Worm (Caenorhabditis elegans) whole organism, L1 larva: Measurements from ENCODE around the gene ctsa-3.1.

ENCODE experiments used
- C34B4.2 ChIP-seq: sonication (generic microtip); optimal IDR thresholded peaks from 2 replicates; lab custom pipeline; 2017; ENCODE audit warnings: mild to moderate bottlenecking, missing genetic modification characterization, missing compliant biosample characterization
- Y116A8C.19 ChIP-seq: sonication (generic microtip); optimal IDR thresholded peaks from 2 replicates; lab custom pipeline; 2016; ENCODE audit warnings: missing compliant biosample characterization, missing genetic modification characterization, borderline replicate concordance
- ama-1 ChIP-seq: fragments of 150-350 bp; optimal IDR thresholded peaks from 2 replicates; lab custom pipeline; 2014
- blmp-1 ChIP-seq: fragments of 150-350 bp; optimal IDR thresholded peaks from 2 replicates; lab custom pipeline; 2014; ENCODE audit warnings: missing biosample characterization, missing genetic modification characterization
- ceh-88 ChIP-seq: fragments of 200-800 bp; sonication (Bioruptor generic); IDR thresholded peaks from 2 replicates; pipeline ENCODE4 v1.3.6; 2022; ENCODE audit warnings: missing genetic modification characterization, missing compliant biosample characterization
- dpl-1 ChIP-seq, 3 experiments: fragments of 150-350 bp in 2 of 3; sonication (generic microtip) in 1 of 3; optimal IDR thresholded peaks; 2 replicates each; lab custom pipeline; 2014 to 2017; ENCODE audit warnings: missing biosample characterization in 3 of 3, missing genetic modification characterization in 3 of 3, missing genetic modification reagents in 3 of 3
- efl-1 ChIP-seq, 4 experiments: fragments of 150-350 bp; optimal IDR thresholded peaks in 3 of 4; peaks in 1 of 4; 1 replicate in 1 of 4; 2 replicates in 3 of 4; lab custom pipeline; 2014; ENCODE audit warnings: missing biosample characterization in 2 of 4, missing genetic modification characterization in 2 of 4, missing genetic modification reagents in 2 of 4
- efl-3 ChIP-seq: fragments of 200-800 bp; sonication (Bioruptor generic); optimal IDR thresholded peaks from 2 replicates; lab custom pipeline; 2018; ENCODE audit warnings: mild to moderate bottlenecking, missing genetic modification characterization, missing compliant biosample characterization
- egl-27 ChIP-seq, 2 experiments: fragments of 150-350 bp in 1 of 2; sonication (generic microtip); optimal IDR thresholded peaks; 3 replicates each; lab custom pipeline; 2017 to 2018; ENCODE audit warnings: missing biosample characterization in 2 of 2, missing genetic modification characterization in 2 of 2, missing genetic modification reagents in 2 of 2
- fkh-10 ChIP-seq: sonication (generic microtip); optimal IDR thresholded peaks from 2 replicates; lab custom pipeline; 2017; ENCODE audit warnings: missing biosample characterization, missing genetic modification reagents, missing genetic modification characterization
- fkh-4 ChIP-seq: sonication (generic microtip); optimal IDR thresholded peaks from 2 replicates; lab custom pipeline; 2016; ENCODE audit warnings: missing compliant biosample characterization, missing genetic modification characterization, borderline replicate concordance
- hlh-4 ChIP-seq: sonication (generic microtip); optimal IDR thresholded peaks from 2 replicates; lab custom pipeline; 2016; ENCODE audit warnings: mild to moderate bottlenecking, missing genetic modification characterization, missing compliant biosample characterization
- irx-1 ChIP-seq: sonication (generic microtip); optimal IDR thresholded peaks from 2 replicates; lab custom pipeline; 2016; ENCODE audit warnings: missing genetic modification characterization, missing compliant biosample characterization
- jun-1 ChIP-seq: fragments of 150-350 bp; optimal IDR thresholded peaks from 2 replicates; lab custom pipeline; 2014; ENCODE audit warnings: missing biosample characterization, missing genetic modification reagents, missing genetic modification characterization
- lin-14 ChIP-seq: fragments of 200-800 bp; sonication (Bioruptor generic); optimal IDR thresholded peaks from 2 replicates; lab custom pipeline; 2018; ENCODE audit warnings: mild to moderate bottlenecking, missing genetic modification characterization, moderate library complexity, missing compliant biosample characterization
- lin-15B ChIP-seq: fragments of 150-350 bp; sonication (generic microtip); optimal IDR thresholded peaks from 3 replicates; lab custom pipeline; 2014; ENCODE audit warnings: missing biosample characterization, missing genetic modification characterization
- lin-35 ChIP-seq, 2 experiments: fragments of 150-350 bp; optimal IDR thresholded peaks; 2 replicates each; lab custom pipeline; 2014; ENCODE audit warnings: missing biosample characterization in 2 of 2, missing genetic modification characterization in 2 of 2, missing genetic modification reagents in 2 of 2
- lsy-2 ChIP-seq, 2 experiments: fragments of 150-350 bp; optimal IDR thresholded peaks; 2 replicates each; lab custom pipeline; 2014; ENCODE audit warnings: missing biosample characterization in 2 of 2, missing genetic modification characterization in 2 of 2
- mdl-1 ChIP-seq, 2 experiments: fragments of 150-350 bp; optimal IDR thresholded peaks; 2 replicates each; lab custom pipeline; 2014 to 2017; ENCODE audit warnings: missing biosample characterization in 2 of 2, missing genetic modification characterization in 2 of 2, inconsistent platforms in 1 of 2
- mef-2 ChIP-seq: fragments of 150-350 bp; optimal IDR thresholded peaks from 2 replicates; lab custom pipeline; 2014; ENCODE audit warnings: missing biosample characterization, missing genetic modification characterization
- mep-1 ChIP-seq: fragments of 150-350 bp; optimal IDR thresholded peaks from 2 replicates; lab custom pipeline; 2014; ENCODE audit warnings: missing biosample characterization, missing genetic modification characterization
- nhr-237 ChIP-seq: fragments of 150-350 bp; optimal IDR thresholded peaks from 2 replicates; lab custom pipeline; 2014; ENCODE audit warnings: missing biosample characterization, missing genetic modification characterization
- nhr-47 ChIP-seq: sonication (generic microtip); optimal IDR thresholded peaks from 2 replicates; lab custom pipeline; 2016; ENCODE audit warnings: mild to moderate bottlenecking, missing genetic modification characterization, moderate library complexity, missing compliant biosample characterization
- nhr-84 ChIP-seq: sonication (generic microtip); optimal IDR thresholded peaks from 2 replicates; lab custom pipeline; 2017; ENCODE audit warnings: missing biosample characterization, missing genetic modification characterization
- nhr-85 ChIP-seq: sonication (generic microtip); peaks from one replicate; lab custom pipeline; 2016; ENCODE audit warnings: missing genetic modification characterization, inconsistent platforms, missing compliant biosample characterization
- nhr-90 ChIP-seq: sonication (generic microtip); optimal IDR thresholded peaks from 2 replicates; lab custom pipeline; 2016; ENCODE audit warnings: mild to moderate bottlenecking, missing genetic modification characterization, missing compliant biosample characterization; ENCODE audit not compliant: poor library complexity
- pqm-1 ChIP-seq: sonication (generic microtip); optimal IDR thresholded peaks from 3 replicates; lab custom pipeline; 2017; ENCODE audit warnings: missing biosample characterization, missing genetic modification characterization
- snpc-4 ChIP-seq: fragments of 150-350 bp; optimal IDR thresholded peaks from 2 replicates; lab custom pipeline; 2014; ENCODE audit warnings: missing biosample characterization, missing genetic modification characterization
- snu-23 ChIP-seq: sonication (generic microtip); optimal IDR thresholded peaks from 2 replicates; lab custom pipeline; 2016; ENCODE audit warnings: missing genetic modification characterization, missing compliant biosample characterization
- sox-4 ChIP-seq: sonication (generic microtip); optimal IDR thresholded peaks from 2 replicates; lab custom pipeline; 2016; ENCODE audit warnings: missing genetic modification characterization, missing compliant biosample characterization
- sup-37 ChIP-seq: fragments of 200-800 bp; sonication (Bioruptor generic); optimal IDR thresholded peaks from 2 replicates; lab custom pipeline; 2018; ENCODE audit warnings: mild to moderate bottlenecking, missing genetic modification characterization, missing compliant biosample characterization
- vab-15 ChIP-seq: sonication (generic microtip); optimal IDR thresholded peaks from 2 replicates; lab custom pipeline; 2017; ENCODE audit warnings: missing genotype, mild to moderate bottlenecking, missing genetic modification characterization, missing compliant biosample characterization
- xbp-1 ChIP-seq: sonication (generic microtip); optimal IDR thresholded peaks from 2 replicates; lab custom pipeline; 2016; ENCODE audit warnings: missing genetic modification characterization, missing compliant biosample characterization
- zag-1 ChIP-seq: fragments of 150-350 bp; optimal IDR thresholded peaks from 2 replicates; lab custom pipeline; 2014; ENCODE audit warnings: missing biosample characterization, missing genetic modification characterization
- ztf-11 ChIP-seq, 2 experiments: sonication (generic microtip); optimal IDR thresholded peaks; 2 replicates each; lab custom pipeline; 2016 to 2017; ENCODE audit warnings: missing genetic modification characterization in 2 of 2, missing biosample characterization in 1 of 2, missing compliant biosample characterization in 1 of 2

Gene ctsa-3.1

ce11 chrII:7238248-7238647, 5.6 kb downstream of the ctsa-3.1 start, which contains the start of gene aqp-1 (continued):
- TF ChIP-seq efl-3 (GFP tag; lab: Kevin White, UChicago) (no peak), hlh-4 (tag; lab: Kevin White, UChicago) (no peak), snu-23 (GFP tag; lab: Kevin White, UChicago) (no peak), fkh-10 (GFP tag; lab: Kevin White, UChicago) (no peak), lin-15B (tag; lab: Kevin White, UChicago) (no peak), zag-1 (tag; lab: Kevin White, UChicago) (no peak), mdl-1 (tag; optimal IDR thresholded peaks at IDR 0.05; lab: Kevin White, UChicago) (peak in 1 of 2 experiments; percentile 2), mep-1 (tag; lab: Kevin White, UChicago) (no peak), mef-2 (tag; lab: Kevin White, UChicago) (no peak), nhr-84 (no peak), lsy-2 (tag; optimal IDR thresholded peaks at IDR 0.05; lab: Kevin White, UChicago) (no peak), nhr-237 (tag; lab: Kevin White, UChicago) (no peak), egl-27 (tag; optimal IDR thresholded peaks at IDR 0.05; lab: Kevin White, UChicago) (no peak), lin-35 (GFP tag; optimal IDR thresholded peaks at IDR 0.05; lab: Kevin White, UChicago) (peak in 1 of 2 experiments; percentile 53), sox-4 (tag; lab: Kevin White, UChicago) (no peak), vab-15 (tag; lab: Kevin White, UChicago) (no peak), sup-37 (GFP tag; lab: Kevin White, UChicago) (no peak), irx-1 (tag; lab: Kevin White, UChicago) (no peak), ama-1 (no peak), C34B4.2 (tag; lab: Kevin White, UChicago) (no peak), ceh-88 (GFP tag; lab: Robert Waterston, UW) (no peak)

- TF ChIP-seq fkh-4 (tag; lab: Kevin White, UChicago) (no peak), nhr-85 (tag; lab: Kevin White, UChicago) (peak; percentile 60), efl-1 (optimal IDR thresholded peaks at IDR 0.05; lab: Kevin White, UChicago) (no peak), efl-1 (GFP tag; optimal IDR thresholded peaks at IDR 0.05 in 1 of 2; lab: Kevin White, UChicago) (peak in 1 of 2 experiments; percentile 52), lin-14 (peak; percentile 31)
These were observed 6.1 kb downstream of the ctsa-3.1 start for ce11 chrII:7238791-7239190.

ce11 chrII:7239705-7240104, 7.1 kb downstream of the ctsa-3.1 start:
- TF ChIP-seq nhr-90 (tag; lab: Kevin White, UChicago) (no peak), xbp-1 (tag; lab: Kevin White, UChicago) (no peak), lin-14 (peak; percentile 13), jun-1 (no peak), snpc-4 (tag; lab: Kevin White, UChicago) (no peak), dpl-1 (GFP tag; optimal IDR thresholded peaks at IDR 0.05; lab: Kevin White, UChicago) (no peak), nhr-85 (tag; lab: Kevin White, UChicago) (peak; percentile 56)

DNA sequence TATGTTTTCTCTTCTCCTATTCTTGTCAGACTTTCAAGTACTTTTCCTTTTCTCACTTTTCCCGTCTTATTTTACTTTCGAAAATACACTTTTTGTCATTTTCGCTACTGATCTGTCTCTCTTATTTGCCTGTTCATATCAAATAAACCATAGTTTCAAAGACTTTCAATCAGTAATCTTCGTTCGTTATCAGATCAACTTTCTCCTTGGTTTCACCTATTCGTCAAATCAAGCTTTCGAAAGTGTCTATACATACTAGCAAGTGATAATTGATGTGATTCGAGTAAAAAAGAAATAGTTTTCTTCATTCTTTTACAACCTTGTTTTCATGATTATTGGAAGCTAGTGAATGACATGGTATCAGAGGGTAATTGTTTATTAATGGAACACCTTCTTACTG, 10.1 kb downstream of the ctsa-3.1 start:
- TF ChIP-seq fkh-10 (GFP tag; lab: Kevin White, UChicago) (no peak), Y116A8C.19 (tag; lab: Kevin White, UChicago) (no peak), nhr-47 (tag; lab: Kevin White, UChicago) (no peak), blmp-1 (tag; lab: Kevin White, UChicago) (peak; percentile 92), ceh-88 (GFP tag; lab: Robert Waterston, UW) (no peak), pqm-1 (tag; lab: Kevin White, UChicago) (no peak), sup-37 (GFP tag; lab: Kevin White, UChicago) (no peak), ztf-11 (tag; optimal IDR thresholded peaks at IDR 0.05; lab: Kevin White, UChicago) (no peak)
